Worm (Caenorhabditis elegans) whole organism, midembryonic: ENCODE results near the gene lips-1.

Experiments used
- cog-1 ChIP-seq: sonication (generic microtip); optimal IDR thresholded peaks from 2 replicates; lab custom pipeline; 2016; ENCODE audit warnings: missing genetic modification characterization, missing compliant biosample characterization
- flt-1 ChIP-seq: fragments of 200-800 bp; sonication (Bioruptor generic); IDR thresholded peaks from 2 replicates; pipeline ENCODE4 v1.3.6; 2022; ENCODE audit warnings: missing genetic modification characterization, missing compliant biosample characterization
- med-1 ChIP-seq: sonication (generic microtip); optimal IDR thresholded peaks from 2 replicates; lab custom pipeline; 2017; ENCODE audit warnings: missing genetic modification characterization, mild to moderate bottlenecking, missing compliant biosample characterization, antibody characterized with exemption, missing genetic modification reagents; ENCODE audit not compliant: insufficient read depth
- ztf-29 ChIP-seq: fragments of 200-800 bp; sonication (Bioruptor generic); IDR thresholded peaks from 2 replicates; pipeline ENCODE4 v1.3.6; 2022; ENCODE audit warnings: missing genetic modification reagents, missing genetic modification characterization, missing compliant biosample characterization

DNA sequence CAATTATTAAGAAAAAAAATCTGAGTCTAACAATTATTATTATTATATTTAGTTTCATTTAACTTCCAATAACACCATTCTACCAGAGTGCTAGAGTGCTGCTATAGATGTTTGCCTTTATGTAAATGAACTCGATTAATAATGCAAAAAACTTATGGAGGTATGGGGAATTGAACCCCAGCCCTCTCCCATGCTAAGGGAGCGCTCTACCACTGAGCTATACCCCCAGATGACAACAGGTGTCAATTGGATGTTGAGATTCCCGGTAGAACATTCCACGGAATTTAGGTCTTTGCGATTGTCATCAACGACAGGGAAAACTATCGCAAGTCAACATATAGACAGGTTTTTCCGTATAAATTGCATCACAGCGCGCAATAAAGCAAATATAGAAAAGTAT is 34.5 kb upstream of the lips-1 start:
- TF ChIP-seq flt-1 (peak; percentile 93), med-1 (GFP tag; lab: Kevin White, UChicago) (peak; percentile 31), cog-1 (peak; percentile 62), ztf-29 (GFP tag; lab: Robert Waterston, UW) (peak; percentile 52; the same call in 1 of the 2 replicates)
